Worm (Caenorhabditis elegans) whole organism, late embryonic: ENCODE data around the gene F11A5.13.

ENCODE experiments used
- C08G9.2 ChIP-seq: sonication (generic microtip); optimal IDR thresholded peaks from 2 replicates; lab custom pipeline; 2016; ENCODE audit warnings: mild to moderate bottlenecking, missing genetic modification characterization, moderate library complexity, missing compliant biosample characterization
- F13H6.1 ChIP-seq: sonication (generic microtip); optimal IDR thresholded peaks from 2 replicates; lab custom pipeline; 2016; ENCODE audit warnings: missing genetic modification characterization, missing compliant biosample characterization
- K02D7.2 ChIP-seq: sonication (generic microtip); optimal IDR thresholded peaks from 2 replicates; lab custom pipeline; 2017; ENCODE audit warnings: mild to moderate bottlenecking, missing genetic modification characterization, missing compliant biosample characterization
- T23F11.4 ChIP-seq: fragments of 200-800 bp; sonication (Bioruptor generic); optimal IDR thresholded peaks from 2 replicates; lab custom pipeline; 2018; ENCODE audit warnings: mild to moderate bottlenecking, missing genetic modification characterization, missing compliant biosample characterization
- Y22D7AL.16 ChIP-seq: sonication (generic microtip); optimal IDR thresholded peaks from 2 replicates; lab custom pipeline; 2016; ENCODE audit warnings: missing genetic modification characterization, missing compliant biosample characterization
- ahr-1 ChIP-seq: sonication (generic microtip); optimal IDR thresholded peaks from 2 replicates; lab custom pipeline; 2016; ENCODE audit warnings: missing genetic modification characterization, missing compliant biosample characterization
- ama-1 ChIP-seq: fragments of 150-350 bp; optimal IDR thresholded peaks from 2 replicates; lab custom pipeline; 2014
- ceh-14 ChIP-seq: sonication (generic microtip); optimal IDR thresholded peaks from 2 replicates; lab custom pipeline; 2016; ENCODE audit warnings: missing genotype, missing genetic modification characterization, missing compliant biosample characterization
- ceh-18 ChIP-seq: sonication (generic microtip); optimal IDR thresholded peaks from 2 replicates; lab custom pipeline; 2016; ENCODE audit warnings: missing genetic modification characterization, missing compliant biosample characterization
- ceh-2 ChIP-seq: sonication (generic microtip); optimal IDR thresholded peaks from 2 replicates; lab custom pipeline; 2016; ENCODE audit warnings: missing genotype, missing genetic modification characterization, missing compliant biosample characterization
- ceh-30 ChIP-seq: fragments of 150-350 bp; optimal IDR thresholded peaks from 2 replicates; lab custom pipeline; 2014; ENCODE audit warnings: missing biosample characterization, missing genetic modification characterization
- ceh-31 ChIP-seq: sonication (generic microtip); optimal IDR thresholded peaks from 2 replicates; lab custom pipeline; 2016; ENCODE audit warnings: missing genetic modification characterization, missing compliant biosample characterization
- ceh-6 ChIP-seq: fragments of 200-800 bp; sonication (Bioruptor generic); optimal IDR thresholded peaks from 2 replicates; lab custom pipeline; 2018; ENCODE audit warnings: mild to moderate bottlenecking, missing genetic modification characterization, missing compliant biosample characterization
- che-1 ChIP-seq: sonication (generic microtip); optimal IDR thresholded peaks from 2 replicates; lab custom pipeline; 2016; ENCODE audit warnings: mild to moderate bottlenecking, missing genetic modification characterization, missing compliant biosample characterization
- dve-1 ChIP-seq: sonication (generic microtip); optimal IDR thresholded peaks from 2 replicates; lab custom pipeline; 2017; ENCODE audit warnings: antibody characterized with exemption, mild to moderate bottlenecking, missing genetic modification characterization, missing compliant biosample characterization
- elt-2 ChIP-seq: sonication (generic microtip); optimal IDR thresholded peaks from 2 replicates; lab custom pipeline; 2016; ENCODE audit warnings: missing genetic modification reagents, missing genetic modification characterization, missing compliant biosample characterization
- elt-4 ChIP-seq: sonication (generic microtip); optimal IDR thresholded peaks from 2 replicates; lab custom pipeline; 2016; ENCODE audit warnings: missing genetic modification characterization, missing compliant biosample characterization
- eyg-1 ChIP-seq: sonication (generic microtip); optimal IDR thresholded peaks from 2 replicates; lab custom pipeline; 2016; ENCODE audit warnings: missing genotype, missing genetic modification characterization, missing compliant biosample characterization
- hlh-30 ChIP-seq: sonication (generic microtip); optimal IDR thresholded peaks from 2 replicates; lab custom pipeline; 2017; ENCODE audit warnings: antibody characterized with exemption, missing genetic modification characterization, missing compliant biosample characterization; ENCODE audit not compliant: insufficient read depth
- lin-11 ChIP-seq: fragments of 200-800 bp; sonication (Bioruptor generic); optimal IDR thresholded peaks from 2 replicates; lab custom pipeline; 2018; ENCODE audit warnings: mild to moderate bottlenecking, missing genetic modification characterization, missing compliant biosample characterization
- nfya-1 ChIP-seq: sonication (generic microtip); optimal IDR thresholded peaks from 2 replicates; lab custom pipeline; 2017; ENCODE audit warnings: missing genetic modification characterization, mild to moderate bottlenecking, missing compliant biosample characterization, antibody characterized with exemption, moderate library complexity
- nhr-232 ChIP-seq: sonication (generic microtip); optimal IDR thresholded peaks from 2 replicates; lab custom pipeline; 2016; ENCODE audit warnings: missing genetic modification characterization, missing compliant biosample characterization
- pag-3 ChIP-seq: sonication (generic microtip); optimal IDR thresholded peaks from 2 replicates; lab custom pipeline; 2016; ENCODE audit warnings: missing compliant biosample characterization, missing genetic modification characterization, borderline replicate concordance
- pat-9 ChIP-seq: fragments of 200-800 bp; sonication (Bioruptor generic); optimal IDR thresholded peaks from 2 replicates; lab custom pipeline; 2018; ENCODE audit warnings: mild to moderate bottlenecking, missing genetic modification characterization, moderate library complexity, missing compliant biosample characterization
- pha-2 ChIP-seq: sonication (generic microtip); optimal IDR thresholded peaks from 2 replicates; lab custom pipeline; 2017; ENCODE audit warnings: mild to moderate bottlenecking, missing genetic modification characterization, missing compliant biosample characterization
- pha-4 ChIP-seq: fragments of 150-350 bp; optimal IDR thresholded peaks from 2 replicates; lab custom pipeline; 2018; ENCODE audit warnings: missing biosample characterization, missing genetic modification reagents, missing genetic modification characterization
- ref-2 ChIP-seq: sonication (generic microtip); optimal IDR thresholded peaks from 2 replicates; lab custom pipeline; 2016; ENCODE audit warnings: missing genetic modification characterization, missing compliant biosample characterization
- rnt-1 ChIP-seq: sonication (generic microtip); optimal IDR thresholded peaks from 2 replicates; lab custom pipeline; 2016; ENCODE audit warnings: missing genetic modification characterization, missing compliant biosample characterization
- sdc-2 ChIP-seq: sonication (generic microtip); optimal IDR thresholded peaks from 2 replicates; lab custom pipeline; 2016; ENCODE audit warnings: missing genotype, missing genetic modification characterization, missing compliant biosample characterization
- sox-4 ChIP-seq: sonication (generic microtip); optimal IDR thresholded peaks from 2 replicates; lab custom pipeline; 2017; ENCODE audit warnings: mild to moderate bottlenecking, missing genetic modification characterization, inconsistent platforms, missing compliant biosample characterization
- tbx-7 ChIP-seq: sonication (generic microtip); optimal IDR thresholded peaks from 2 replicates; lab custom pipeline; 2016; ENCODE audit warnings: missing genotype, missing genetic modification characterization, missing compliant biosample characterization
- ttx-3 ChIP-seq: sonication (generic microtip); optimal IDR thresholded peaks from 2 replicates; lab custom pipeline; 2016; ENCODE audit warnings: missing genetic modification reagents, missing genetic modification characterization, missing compliant biosample characterization
- unc-42 ChIP-seq: sonication (generic microtip); optimal IDR thresholded peaks from 2 replicates; lab custom pipeline; 2016; ENCODE audit warnings: missing genotype, missing genetic modification characterization, missing compliant biosample characterization
- unc-55 ChIP-seq: sonication (generic microtip); optimal IDR thresholded peaks from 2 replicates; lab custom pipeline; 2017; ENCODE audit warnings: missing biosample characterization, missing genetic modification reagents, missing genetic modification characterization
- unc-86 ChIP-seq: sonication (generic microtip); optimal IDR thresholded peaks from 2 replicates; lab custom pipeline; 2016; ENCODE audit warnings: missing genetic modification characterization, missing compliant biosample characterization
- zip-5 ChIP-seq: sonication (generic microtip); optimal IDR thresholded peaks from 2 replicates; lab custom pipeline; 2016; ENCODE audit warnings: missing genetic modification characterization, missing compliant biosample characterization

The F11A5.13 gene

DNA sequence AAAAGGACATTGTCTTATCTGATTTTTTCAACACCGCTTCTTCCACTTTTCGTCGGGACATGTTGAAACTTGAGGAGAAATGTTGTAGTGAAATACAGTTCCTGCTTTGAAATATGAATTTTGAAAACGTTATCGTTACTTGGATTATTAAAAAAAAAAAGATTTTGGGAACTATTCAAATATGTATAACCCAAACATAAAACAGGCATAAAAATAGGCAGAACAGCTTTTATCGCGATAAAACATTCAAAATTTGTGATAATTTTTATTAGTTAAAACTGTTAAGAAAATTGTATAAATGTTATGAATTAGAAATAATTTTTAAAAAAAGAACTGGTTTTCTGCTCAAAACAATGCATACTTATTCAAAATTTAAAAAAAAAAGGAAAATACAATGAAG lies 29.9 kb upstream of the F11A5.13 start, which contains the start of gene bgnt-1.3:
bgnt-1.3 (minus strand) TSS at position 101 of the 400 bp plus-strand sequence.
- TF ChIP-seq unc-55 (GFP tag; lab: Kevin White, UChicago) (no peak), unc-86 (no peak), nhr-232 (tag; lab: Kevin White, UChicago) (no peak), sox-4 (tag; lab: Kevin White, UChicago) (no peak), ama-1 (lab: Kevin White, UChicago) (no peak), elt-4 (no peak), eyg-1 (tag; lab: Kevin White, UChicago) (no peak), ceh-30 (tag; lab: Kevin White, UChicago) (no peak)

DNA sequence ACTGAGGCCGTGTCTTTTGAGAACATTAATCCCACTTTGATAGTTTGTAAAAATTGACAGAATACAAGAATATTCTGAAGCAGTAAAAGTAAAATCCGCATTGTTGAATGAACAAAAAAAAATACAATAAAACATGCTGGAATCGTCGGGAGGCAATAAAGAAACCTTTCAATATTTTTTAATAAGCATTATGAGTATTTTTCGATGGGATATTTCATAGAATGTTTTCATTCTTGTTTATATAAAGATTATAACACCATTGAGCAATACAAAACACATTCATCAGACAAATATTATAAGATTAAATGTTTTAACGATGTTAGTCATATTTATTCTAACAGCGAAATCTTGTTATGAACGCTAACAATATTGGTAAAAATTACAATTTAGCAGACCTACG lies 27.2 kb upstream of the F11A5.13 start, which contains the start of gene gcy-20:
gcy-20 (minus strand) TSS at position 101 of the 400 bp plus-strand sequence.
- TF ChIP-seq tbx-7 (tag; lab: Kevin White, UChicago) = no peak
- no peak for TF ChIP-seq ttx-3 (tag; lab: Kevin White, UChicago)
- TF ChIP-seq T23F11.4 (GFP tag; lab: Kevin White, UChicago) = no peak
- TF ChIP-seq pat-9 (tag; lab: Kevin White, UChicago) = no peak
- no peak for TF ChIP-seq lin-11 (tag; lab: Kevin White, UChicago)
- TF ChIP-seq F13H6.1 (tag; lab: Kevin White, UChicago) = no peak
- no peak for TF ChIP-seq hlh-30 (tag; lab: Kevin White, UChicago)
- no peak for TF ChIP-seq ceh-6 (GFP tag; lab: Kevin White, UChicago)
- TF ChIP-seq K02D7.2 (tag; lab: Kevin White, UChicago) = no peak
- no peak for TF ChIP-seq ama-1 (lab: Kevin White, UChicago)
- TF ChIP-seq unc-42 = no peak
- TF ChIP-seq ceh-14 (tag; lab: Kevin White, UChicago) = no peak
- no peak for TF ChIP-seq zip-5 (tag; lab: Kevin White, UChicago)
- no peak for TF ChIP-seq elt-2 (tag; lab: Kevin White, UChicago)

DNA sequence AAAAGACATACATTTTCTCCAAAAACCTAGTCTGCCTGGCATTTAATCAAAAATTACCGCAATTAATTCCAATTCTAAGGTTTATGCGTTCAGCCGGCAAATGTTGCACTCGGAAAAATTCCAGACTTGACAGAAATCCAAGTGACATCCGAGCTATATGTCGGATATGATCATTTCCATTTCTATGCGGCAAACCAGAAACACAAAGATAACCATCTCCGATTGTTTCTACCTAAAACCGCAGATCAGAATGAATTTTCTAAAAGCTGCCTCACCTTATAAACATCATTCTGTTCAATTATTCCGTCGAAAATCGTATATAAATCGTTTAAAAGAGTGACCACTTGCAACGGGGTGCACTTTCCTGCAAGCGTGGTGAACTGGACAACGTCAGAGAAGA lies 22.6 kb upstream of the F11A5.13 start:
- TF ChIP-seq C08G9.2 (tag; lab: Kevin White, UChicago) (no peak), rnt-1 (tag; lab: Kevin White, UChicago) (peak; percentile 76)

DNA sequence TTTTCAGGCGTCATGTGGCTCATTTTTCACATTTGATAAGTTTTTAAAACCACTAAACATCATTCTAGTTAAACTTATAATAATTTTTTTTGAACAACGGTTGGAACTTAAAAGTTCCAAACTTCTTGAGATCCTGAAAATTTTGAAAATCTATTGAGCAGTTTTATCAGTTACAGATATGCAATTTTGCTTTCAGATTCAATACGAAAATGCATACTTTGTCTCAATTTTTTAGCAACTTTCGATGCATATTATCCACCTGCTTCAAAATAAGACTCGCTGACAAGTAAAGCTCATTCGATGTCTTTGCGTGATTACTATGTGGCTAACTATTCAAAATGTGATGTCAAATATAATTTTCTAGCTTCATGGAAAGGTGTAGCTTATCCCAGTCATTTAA lies 20.1 kb upstream of the F11A5.13 start, which contains the start of gene srh-95:
srh-95 (plus strand) TSS at position 301 of the 400 bp plus-strand sequence.
- TF ChIP-seq Y22D7AL.16 (no peak), pag-3 (tag; lab: Kevin White, UChicago) (no peak), elt-4 (no peak), pha-2 (tag; lab: Kevin White, UChicago) (no peak), sox-4 (tag; lab: Kevin White, UChicago) (no peak), nfya-1 (tag; lab: Kevin White, UChicago) (no peak), ahr-1 (tag; lab: Kevin White, UChicago) (no peak), ceh-2 (tag; lab: Kevin White, UChicago) (no peak), dve-1 (no peak), ama-1 (lab: Kevin White, UChicago) (no peak), ref-2 (tag; lab: Kevin White, UChicago) (no peak), che-1 (tag; lab: Kevin White, UChicago) (no peak), ttx-3 (tag; lab: Kevin White, UChicago) (no peak), ceh-31 (tag; lab: Kevin White, UChicago) (no peak), pha-4 (tag; lab: Kevin White, UChicago) (no peak), sdc-2 (tag; lab: Kevin White, UChicago) (no peak), ceh-14 (tag; lab: Kevin White, UChicago) (no peak), ceh-18 (tag; lab: Kevin White, UChicago) (no peak)
